Fruit fly (Drosophila melanogaster) whole organism, adult: ENCODE results near the gene foxo.
A peak's percentile ranks its signal among the peaks of the same experiment; 100 is the strongest.

Experiments
- CG11617 ChIP-seq: fragments of 200-800 bp; sonication (Bioruptor generic); optimal IDR thresholded peaks from 2 replicates; lab custom pipeline; 2017; ENCODE audit warnings: mild to moderate bottlenecking, missing biosample characterization, missing genetic modification reagents, missing genetic modification characterization
- CG12768 ChIP-seq: fragments of 200-800 bp; sonication (Bioruptor generic); optimal IDR thresholded peaks from 2 replicates; lab custom pipeline; 2017; ENCODE audit warnings: missing biosample characterization, missing genetic modification characterization, mild to moderate bottlenecking, moderate library complexity, missing genetic modification reagents
- CG14711 ChIP-seq: fragments of 200-800 bp; sonication (Bioruptor generic); optimal IDR thresholded peaks from 2 replicates; lab custom pipeline; 2018; ENCODE audit warnings: missing biosample characterization, mild to moderate bottlenecking, missing genetic modification characterization, moderate library complexity
- CG1620 ChIP-seq: fragments of 200-800 bp; sonication (Bioruptor generic); optimal IDR thresholded peaks from 2 replicates; lab custom pipeline; 2016; ENCODE audit warnings: missing biosample characterization, missing genetic modification characterization
- CG33017 ChIP-seq: fragments of 200-800 bp; sonication (Bioruptor generic); optimal IDR thresholded peaks from 2 replicates; lab custom pipeline; 2018; ENCODE audit warnings: missing biosample characterization, mild to moderate bottlenecking, missing genetic modification characterization, moderate library complexity
- CG5204 ChIP-seq: fragments of 200-800 bp; sonication (Bioruptor generic); optimal IDR thresholded peaks from 2 replicates; lab custom pipeline; 2016; ENCODE audit warnings: missing biosample characterization, missing genetic modification characterization
- CG7045 ChIP-seq: fragments of 200-800 bp; sonication (Bioruptor generic); optimal IDR thresholded peaks from 2 replicates; lab custom pipeline; 2017; ENCODE audit warnings: missing biosample characterization, mild to moderate bottlenecking, missing genetic modification characterization
- CG7101 ChIP-seq: fragments of 200-800 bp; sonication (Bioruptor generic); optimal IDR thresholded peaks from 2 replicates; lab custom pipeline; 2018; ENCODE audit warnings: missing biosample characterization, mild to moderate bottlenecking, missing genetic modification characterization, moderate library complexity
- Clk ChIP-seq: fragments of 200-800 bp; sonication (Bioruptor generic); optimal IDR thresholded peaks from 2 replicates; lab custom pipeline; 2017; ENCODE audit warnings: missing biosample characterization, missing genetic modification characterization
- Crg-1 ChIP-seq: fragments of 200-800 bp; sonication (Bioruptor generic); optimal IDR thresholded peaks from 2 replicates; lab custom pipeline; 2016; ENCODE audit warnings: missing biosample characterization, missing genetic modification characterization
- Hr96 ChIP-seq: fragments of 200-800 bp; sonication (Bioruptor generic); optimal IDR thresholded peaks from 2 replicates; lab custom pipeline; 2016; ENCODE audit warnings: missing biosample characterization, missing genetic modification characterization
- Mnt ChIP-seq: fragments of 200-800 bp; sonication (Bioruptor generic); optimal IDR thresholded peaks from 2 replicates; lab custom pipeline; 2016; ENCODE audit warnings: missing biosample characterization, mild to moderate bottlenecking, missing genetic modification characterization
- bab1 ChIP-seq: fragments of 200-800 bp; sonication (Bioruptor generic); optimal IDR thresholded peaks from 3 replicates; lab custom pipeline; 2019; ENCODE audit warnings: missing biosample characterization, mild to moderate bottlenecking, missing genetic modification characterization, moderate library complexity
- cic ChIP-seq: fragments of 200-800 bp; sonication (Bioruptor generic); optimal IDR thresholded peaks from 2 replicates; lab custom pipeline; 2017; ENCODE audit warnings: missing biosample characterization, mild to moderate bottlenecking, missing genetic modification characterization, moderate library complexity
- cnc ChIP-seq, 2 experiments: fragments of >200 bp; optimal IDR thresholded peaks; 2 replicates each; lab custom pipeline; 2017
- kay ChIP-seq: fragments of 200-800 bp; sonication (Bioruptor generic); peaks from one replicate; lab custom pipeline; 2016; ENCODE audit warnings: missing biosample characterization, missing genetic modification characterization, borderline replicate concordance
- ovo ChIP-seq: fragments of 200-800 bp; sonication (Bioruptor generic); optimal IDR thresholded peaks from 2 replicates; lab custom pipeline; 2016; ENCODE audit warnings: missing biosample characterization, missing genetic modification characterization
- pad ChIP-seq: fragments of 200-800 bp; sonication (Bioruptor generic); optimal IDR thresholded peaks from 3 replicates; lab custom pipeline; 2017; ENCODE audit warnings: missing biosample characterization, missing genetic modification characterization, mild to moderate bottlenecking, moderate library complexity, missing genetic modification reagents
- tj ChIP-seq: fragments of 200-800 bp; sonication (Bioruptor generic); optimal IDR thresholded peaks from 3 replicates; lab custom pipeline; 2017; ENCODE audit warnings: missing biosample characterization, mild to moderate bottlenecking, missing genetic modification characterization, moderate library complexity
- toe ChIP-seq: fragments of 200-800 bp; sonication (Bioruptor generic); optimal IDR thresholded peaks from 2 replicates; lab custom pipeline; 2016; ENCODE audit warnings: missing biosample characterization, missing genetic modification characterization

The foxo gene

DNA sequence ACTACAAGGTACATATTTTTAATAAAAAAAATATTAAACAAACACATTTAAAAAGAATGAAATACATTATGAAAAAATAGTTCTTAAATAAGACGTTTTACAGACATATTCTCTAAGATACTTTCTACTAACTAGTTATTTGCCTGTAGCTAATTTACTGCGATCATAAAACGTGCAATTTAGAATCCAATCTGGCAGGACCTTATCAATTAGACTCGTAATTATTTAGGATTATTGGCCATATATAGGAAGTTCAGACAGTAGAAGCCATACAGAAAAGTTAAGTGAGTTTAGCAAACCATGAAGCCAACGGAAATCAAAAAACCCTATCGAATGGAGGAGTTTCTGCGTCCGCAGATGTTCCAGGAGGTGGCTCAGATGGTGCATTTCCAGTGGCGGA is 52.4 kb downstream of the foxo start, which contains the start of gene Or88a:
Gene Or88a (plus strand): TSS at position 301 of the 400 bp plus-strand sequence.
- TF ChIP-seq CG12768 = no peak

DNA sequence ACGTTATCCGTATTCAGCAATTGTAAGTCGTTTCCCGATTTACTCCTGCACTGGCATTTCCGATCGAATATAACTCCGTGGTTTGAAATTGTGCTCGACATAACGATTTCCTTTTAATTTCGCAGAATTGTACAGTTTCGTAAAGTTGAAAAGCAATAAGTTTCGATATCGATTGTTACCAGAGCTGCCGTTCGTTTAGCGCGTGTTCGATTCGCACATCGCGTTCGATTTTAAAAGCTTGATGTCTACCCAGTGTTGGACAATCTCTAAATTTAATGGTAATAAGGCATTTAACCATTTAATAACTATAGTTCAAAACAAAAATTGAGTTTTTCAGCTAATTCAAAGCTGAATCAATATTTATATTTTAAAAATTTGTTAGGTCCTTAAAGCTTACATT is 55.3 kb downstream of the foxo start, which contains the start of gene CG14357:
Gene CG14357 (minus strand): TSS at position 101 of the 400 bp plus-strand sequence.
- TF ChIP-seq CG11617 (GFP tag; lab: Kevin White, UChicago) (no peak), Hr96 (GFP tag; lab: Kevin White, UChicago) (no peak), CG12768 (no peak), CG1620 (GFP tag; lab: Kevin White, UChicago) (no peak), ovo (GFP tag; lab: Kevin White, UChicago) (no peak), CG14711 (tag; lab: Kevin White, UChicago) (no peak), toe (GFP tag; lab: Kevin White, UChicago) (no peak), Clk (GFP tag; lab: Kevin White, UChicago) (no peak), pad (GFP tag; lab: Kevin White, UChicago) (no peak), cnc (optimal IDR thresholded peaks at IDR 0.05; lab: Kevin White, UChicago) (no peak), CG33017 (tag; lab: Kevin White, UChicago) (no peak), cic (no peak), kay (GFP tag; lab: Kevin White, UChicago) (no peak), tj (GFP tag; lab: Kevin White, UChicago) (no peak), CG7045 (GFP tag; lab: Kevin White, UChicago) (no peak), CG5204 (GFP tag; lab: Kevin White, UChicago) (no peak), bab1 (no peak), CG7101 (tag; lab: Kevin White, UChicago) (no peak)

DNA sequence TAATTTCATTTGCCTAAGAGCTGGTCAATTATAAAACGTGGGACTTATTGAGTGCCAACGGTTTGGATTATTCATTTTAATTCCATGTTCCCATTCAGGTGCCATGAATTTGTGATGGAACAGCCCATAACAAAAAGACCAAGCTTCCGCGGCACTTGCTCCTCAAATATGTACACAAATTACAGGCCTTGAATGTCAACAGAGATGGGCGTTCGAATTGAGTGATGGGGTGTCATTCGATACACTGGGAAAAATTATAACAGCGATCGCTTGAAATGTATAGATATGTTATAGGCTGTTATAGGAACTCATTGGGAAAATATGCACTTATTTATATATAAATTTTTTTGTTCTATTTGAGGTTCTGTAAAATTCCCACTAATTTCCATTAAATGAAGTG is 59.3 kb downstream of the foxo start:
- no peak for TF ChIP-seq CG33017 (tag; lab: Kevin White, UChicago)
- TF ChIP-seq CG11617 (GFP tag; lab: Kevin White, UChicago) = no peak
- TF ChIP-seq CG1620 (GFP tag; lab: Kevin White, UChicago) = no peak
- TF ChIP-seq cic = no peak
- TF ChIP-seq Mnt (GFP tag; lab: Kevin White, UChicago) = no peak

DNA sequence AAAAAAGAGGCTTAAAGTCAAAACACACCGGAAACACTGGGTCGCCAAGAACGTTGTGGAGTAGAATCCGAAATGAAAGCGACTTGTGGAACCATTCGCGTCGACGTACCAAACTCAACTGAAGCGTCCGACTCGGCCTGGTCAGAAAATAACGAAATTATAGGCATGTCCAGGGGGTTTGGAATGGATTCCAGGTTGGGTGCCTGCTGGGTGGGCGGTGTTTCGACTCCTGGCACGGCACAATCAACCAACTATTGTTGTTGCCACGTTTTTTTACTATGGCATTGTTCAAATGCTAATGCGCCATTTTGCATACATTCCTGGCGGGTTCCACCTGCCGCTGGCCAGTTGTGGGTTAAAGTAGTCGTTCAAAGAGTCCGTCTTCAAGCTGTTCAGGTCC is 61.6 kb downstream of the foxo start, which contains the start of gene Kif19A:
Gene Kif19A (minus strand): TSS at position 101 of the 400 bp plus-strand sequence.
- no peak for TF ChIP-seq CG1620 (GFP tag; lab: Kevin White, UChicago)
- TF ChIP-seq CG7045 (GFP tag; lab: Kevin White, UChicago) = no peak
- TF ChIP-seq Crg-1 = no peak
- no peak for TF ChIP-seq cic
- no peak for TF ChIP-seq pad (GFP tag; lab: Kevin White, UChicago)
- TF ChIP-seq cnc (optimal IDR thresholded peaks at IDR 0.05; lab: Kevin White, UChicago) = no peak
- TF ChIP-seq Hr96 (GFP tag; lab: Kevin White, UChicago) = no peak
- TF ChIP-seq Mnt (GFP tag; lab: Kevin White, UChicago) = no peak
- TF ChIP-seq CG5204 (GFP tag; lab: Kevin White, UChicago) = no peak
- no peak for TF ChIP-seq CG11617 (GFP tag; lab: Kevin White, UChicago)
- no peak for TF ChIP-seq Clk (GFP tag; lab: Kevin White, UChicago)
- no peak for TF ChIP-seq bab1
- TF ChIP-seq CG14711 (tag; lab: Kevin White, UChicago) = no peak
- TF ChIP-seq CG12768 = no peak
- TF ChIP-seq toe (GFP tag; lab: Kevin White, UChicago) = no peak

- no peak for TF ChIP-seq cnc (optimal IDR thresholded peaks at IDR 0.05; lab: Kevin White, UChicago)
- TF ChIP-seq cic = peak; percentile 33
- TF ChIP-seq CG11617 (GFP tag; lab: Kevin White, UChicago) = peak; percentile 54
- TF ChIP-seq CG1620 (GFP tag; lab: Kevin White, UChicago) = peak; percentile 86
- peak; percentile 50 for TF ChIP-seq CG7045 (GFP tag; lab: Kevin White, UChicago)
- TF ChIP-seq toe (GFP tag; lab: Kevin White, UChicago) = peak; percentile 66
- TF ChIP-seq bab1 = peak; percentile 68
- no peak for TF ChIP-seq Clk (GFP tag; lab: Kevin White, UChicago)
- TF ChIP-seq CG12768 = peak; percentile 69
- TF ChIP-seq pad (GFP tag; lab: Kevin White, UChicago) = peak; percentile 67
- peak; percentile 93 for TF ChIP-seq kay (GFP tag; lab: Kevin White, UChicago)
- peak; percentile 50 for TF ChIP-seq Hr96 (GFP tag; lab: Kevin White, UChicago)
- peak; percentile 79 for TF ChIP-seq CG14711 (tag; lab: Kevin White, UChicago)
- peak; percentile 43 for TF ChIP-seq CG33017 (tag; lab: Kevin White, UChicago)
- TF ChIP-seq CG5204 (GFP tag; lab: Kevin White, UChicago) = peak; percentile 79
- TF ChIP-seq tj (GFP tag; lab: Kevin White, UChicago) = peak; percentile 28
- TF ChIP-seq CG7101 (tag; lab: Kevin White, UChicago) = peak; percentile 79
- peak; percentile 86 for TF ChIP-seq Crg-1
- TF ChIP-seq Mnt (GFP tag; lab: Kevin White, UChicago) = peak; percentile 66
- peak; percentile 56 for TF ChIP-seq ovo (GFP tag; lab: Kevin White, UChicago)
Measured at dm6 chr3R:14122347-14122812, 65.6 kb downstream of the foxo start, which contains the start of the genes Abi and twf. Gene Abi, minus strand, starts transcription at chr3R:14122420. Gene twf, plus strand, starts transcription at chr3R:14122654.

DNA sequence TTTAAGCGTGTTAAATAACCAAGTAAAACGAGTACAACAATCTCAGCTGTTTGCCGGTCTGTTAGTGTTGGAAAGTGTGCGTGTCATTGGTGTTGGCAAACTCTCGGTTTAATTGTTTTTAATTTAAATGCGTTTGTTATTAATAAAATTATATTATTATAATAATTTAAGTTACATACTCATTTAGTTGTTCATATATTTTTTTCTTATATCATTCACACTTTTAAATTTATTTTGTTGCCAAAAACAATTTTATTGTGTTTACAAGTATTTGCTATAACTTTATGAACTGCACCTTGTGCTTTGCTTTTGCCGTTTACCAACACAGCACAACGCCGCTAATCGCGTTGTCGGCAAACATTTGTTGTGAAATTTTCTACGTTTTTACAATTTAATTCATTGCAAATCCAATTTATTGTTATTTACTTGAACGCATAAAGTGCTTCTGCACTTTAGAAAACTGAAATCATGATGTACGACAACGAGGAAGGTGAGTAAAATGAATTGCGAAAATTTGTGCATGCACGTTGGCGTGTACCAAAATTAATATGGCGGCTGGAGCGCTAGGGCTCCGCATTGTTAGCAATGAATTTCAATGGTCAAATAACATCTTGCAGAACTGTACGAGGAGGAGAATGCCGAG is 68.9 kb downstream of the foxo start, which contains the start of the genes 140up and Polr2B:
Gene 140up (minus strand): TSS at position 70 of the 643 bp plus-strand sequence.
Gene Polr2B (plus strand): TSS at position 313 of the 643 bp plus-strand sequence.
- TF ChIP-seq cic (peak; percentile 61), Clk (GFP tag; lab: Kevin White, UChicago) (peak; percentile 92), CG7101 (tag; lab: Kevin White, UChicago) (peak; percentile 96), CG12768 (peak; percentile 96), bab1 (peak; percentile 93), tj (GFP tag; lab: Kevin White, UChicago) (peak; percentile 72), CG11617 (GFP tag; lab: Kevin White, UChicago) (peak; percentile 94), Hr96 (GFP tag; lab: Kevin White, UChicago) (peak; percentile 74), CG7045 (GFP tag; lab: Kevin White, UChicago) (peak; percentile 95), cnc (optimal IDR thresholded peaks at IDR 0.05; lab: Kevin White, UChicago) (no peak), CG14711 (tag; lab: Kevin White, UChicago) (peak; percentile 92), toe (GFP tag; lab: Kevin White, UChicago) (peak; percentile 87), CG5204 (GFP tag; lab: Kevin White, UChicago) (peak; percentile 77), kay (GFP tag; lab: Kevin White, UChicago) (no peak), Crg-1 (peak; percentile 96), pad (GFP tag; lab: Kevin White, UChicago) (peak; percentile 90), Mnt (GFP tag; lab: Kevin White, UChicago) (peak; percentile 86), CG33017 (tag; lab: Kevin White, UChicago) (peak; percentile 92), CG1620 (GFP tag; lab: Kevin White, UChicago) (peak; percentile 79), ovo (GFP tag; lab: Kevin White, UChicago) (peak; percentile 93)
